Fruit fly (Drosophila melanogaster): ENCODE results near the gene Dpck.

Gene Dpck

dm6 chr3R:7067092-7067491 lies 14.9 kb upstream of the Dpck start, which contains the start of the genes CG1105 and CG1965:
TSS of gene CG1105 (minus strand) at chr3R:7067136.
TSS of gene CG1965 (plus strand) at chr3R:7067401.
- TF ChIP-seq Pif1A (GFP tag; optimal IDR thresholded peaks at IDR 0.05) (peak; percentile 87), CG14655 (GFP tag; optimal IDR thresholded peaks at IDR 0.05) (no peak), CG10348 (GFP tag; IDR thresholded peaks at IDR 0.05) (peak; percentile 76), fd96Ca (GFP tag; IDR thresholded peaks at IDR 0.05) (peak; percentile 92), CG8159 (tag; optimal IDR thresholded peaks at IDR 0.05) (peak; percentile 83), CG9948 (tag; optimal IDR thresholded peaks at IDR 0.05) (peak; percentile 74), D1 (tag; optimal IDR thresholded peaks at IDR 0.05) (no peak), EcR (GFP tag; optimal IDR thresholded peaks at IDR 0.05) (peak; percentile 15), CG17806 (tag; optimal IDR thresholded peaks at IDR 0.05) (peak; percentile 80), rn (GFP tag; IDR thresholded peaks at IDR 0.05) (peak; percentile 88), CG34367 (tag; optimal IDR thresholded peaks at IDR 0.05) (peak; percentile 68), CG12605 (GFP tag; IDR thresholded peaks at IDR 0.05) (peak; percentile 67), Pif1B (GFP tag; optimal IDR thresholded peaks at IDR 0.05) (no peak), CG8301 (tag; optimal IDR thresholded peaks at IDR 0.05) (no peak), Snoo (tag; optimal IDR thresholded peaks at IDR 0.05) (peak; percentile 75), CG4496 (GFP tag; IDR thresholded peaks at IDR 0.05) (peak; percentile 89), gl (tag; optimal IDR thresholded peaks at IDR 0.05) (peak; percentile 14), Ets98B (GFP tag; IDR thresholded peaks at IDR 0.05) (peak; percentile 79), CG15710 (tag; optimal IDR thresholded peaks at IDR 0.05) (peak; percentile 85), CG13204 (GFP tag; optimal IDR thresholded peaks at IDR 0.05) (no peak), CG32121 (GFP tag; IDR thresholded peaks at IDR 0.05) (peak; percentile 85)

dm6 chr3R:7074297-7075114 lies 7.5 kb upstream of the Dpck start, which contains the start of the genes Ufl1 and CG1943:
TSS of gene Ufl1 (minus strand) at chr3R:7074452.
TSS of gene CG1943 (plus strand) at chr3R:7074859.
- no peak for TF ChIP-seq CG15710 (tag; optimal IDR thresholded peaks at IDR 0.05)
- TF ChIP-seq CG34367 (tag; optimal IDR thresholded peaks at IDR 0.05), result no peak
- TF ChIP-seq CG14655 (GFP tag; optimal IDR thresholded peaks at IDR 0.05), result no peak
- no peak for TF ChIP-seq Pif1B (GFP tag; optimal IDR thresholded peaks at IDR 0.05)
- no peak for TF ChIP-seq D1 (tag; optimal IDR thresholded peaks at IDR 0.05)
- no peak for TF ChIP-seq CG8159 (tag; optimal IDR thresholded peaks at IDR 0.05)
- no peak for TF ChIP-seq CG12605 (GFP tag; IDR thresholded peaks at IDR 0.05)
- TF ChIP-seq fd96Ca (GFP tag; IDR thresholded peaks at IDR 0.05), result no peak
- TF ChIP-seq CG4496 (GFP tag; IDR thresholded peaks at IDR 0.05), result no peak
- no peak for TF ChIP-seq CG8301 (tag; optimal IDR thresholded peaks at IDR 0.05)
- no peak for TF ChIP-seq CG32121 (GFP tag; IDR thresholded peaks at IDR 0.05)
- no peak for TF ChIP-seq gl (tag; optimal IDR thresholded peaks at IDR 0.05)

- TF ChIP-seq CG8301 (tag; optimal IDR thresholded peaks at IDR 0.05) (no peak), rn (GFP tag; IDR thresholded peaks at IDR 0.05) (no peak), CG10348 (GFP tag; IDR thresholded peaks at IDR 0.05) (no peak)
These were observed 6.9 kb upstream of the Dpck start for dm6 chr3R:7075115-7075425.

dm6 chr3R:7075712-7076183 lies 6.2 kb upstream of the Dpck start:
- peak; percentile 93 for TF ChIP-seq Pif1A (GFP tag; optimal IDR thresholded peaks at IDR 0.05)
- no peak for TF ChIP-seq CG12605 (GFP tag; IDR thresholded peaks at IDR 0.05)
- peak; percentile 89 for TF ChIP-seq CG34367 (tag; optimal IDR thresholded peaks at IDR 0.05)
- peak; percentile 93 for TF ChIP-seq Snoo (tag; optimal IDR thresholded peaks at IDR 0.05)
- TF ChIP-seq CG8159 (tag; optimal IDR thresholded peaks at IDR 0.05), result peak; percentile 91
- peak; percentile 94 for TF ChIP-seq EcR (GFP tag; optimal IDR thresholded peaks at IDR 0.05)
- peak; percentile 93 for TF ChIP-seq Pif1B (GFP tag; optimal IDR thresholded peaks at IDR 0.05)
- TF ChIP-seq CG17806 (tag; optimal IDR thresholded peaks at IDR 0.05), result peak; percentile 92
- peak; percentile 91 for TF ChIP-seq CG8301 (tag; optimal IDR thresholded peaks at IDR 0.05)
- no peak for TF ChIP-seq CG10348 (GFP tag; IDR thresholded peaks at IDR 0.05)
- TF ChIP-seq D1 (tag; optimal IDR thresholded peaks at IDR 0.05), result no peak
- no peak for TF ChIP-seq CG4496 (GFP tag; IDR thresholded peaks at IDR 0.05)
- TF ChIP-seq CG32121 (GFP tag; IDR thresholded peaks at IDR 0.05), result no peak
- peak; percentile 82 for TF ChIP-seq gl (tag; optimal IDR thresholded peaks at IDR 0.05)
- TF ChIP-seq CG9948 (tag; optimal IDR thresholded peaks at IDR 0.05), result peak; percentile 90
- TF ChIP-seq fd96Ca (GFP tag; IDR thresholded peaks at IDR 0.05), result no peak
- no peak for TF ChIP-seq Ets98B (GFP tag; IDR thresholded peaks at IDR 0.05)
- peak; percentile 92 for TF ChIP-seq CG14655 (GFP tag; optimal IDR thresholded peaks at IDR 0.05)
- TF ChIP-seq CG13204 (GFP tag; optimal IDR thresholded peaks at IDR 0.05), result no peak
- TF ChIP-seq CG15710 (tag; optimal IDR thresholded peaks at IDR 0.05), result peak; percentile 89

- TF ChIP-seq rn (GFP tag; IDR thresholded peaks at IDR 0.05) (no peak), CG17806 (tag; optimal IDR thresholded peaks at IDR 0.05) (peak; percentile 19), CG8301 (tag; optimal IDR thresholded peaks at IDR 0.05) (peak; percentile 35)
These were observed 5.5 kb upstream of the Dpck start for dm6 chr3R:7076293-7076981.

- TF ChIP-seq Pif1A (GFP tag; optimal IDR thresholded peaks at IDR 0.05) (no peak), gl (tag; optimal IDR thresholded peaks at IDR 0.05) (no peak), fd96Ca (GFP tag; IDR thresholded peaks at IDR 0.05) (no peak), CG13204 (GFP tag; optimal IDR thresholded peaks at IDR 0.05) (no peak), D1 (tag; optimal IDR thresholded peaks at IDR 0.05) (no peak), Ets98B (GFP tag; IDR thresholded peaks at IDR 0.05) (no peak), CG8301 (tag; optimal IDR thresholded peaks at IDR 0.05) (no peak), CG10348 (GFP tag; IDR thresholded peaks at IDR 0.05) (no peak), CG32121 (GFP tag; IDR thresholded peaks at IDR 0.05) (no peak)
These were observed 2.3 kb upstream of the Dpck start for dm6 chr3R:7079718-7080117.
